Fruit fly (Drosophila melanogaster) whole organism, embryonic: ENCODE measurements around the gene CG46439.
A peak's percentile ranks its signal among the peaks of the same experiment; 100 is the strongest.

Experiments
- Asciz ChIP-seq: fragments of 200-800 bp; sonication (Bioruptor generic); optimal IDR thresholded peaks from 2 replicates; lab custom pipeline; 2017; ENCODE audit warnings: missing biosample characterization, mild to moderate bottlenecking, missing genetic modification characterization, missing genetic modification reagents
- B-H1 ChIP-seq: fragments of 200-800 bp; sonication (Bioruptor generic); IDR thresholded peaks from 3 replicates; pipeline ENCODE4 v1.3.6; 2022; ENCODE audit warnings: missing biosample characterization, missing genetic modification characterization
- CG10321 ChIP-seq: fragments of 200-800 bp; sonication (Bioruptor generic); IDR thresholded peaks from 2 replicates; pipeline ENCODE4 v1.3.6; 2022; ENCODE audit warnings: missing biosample characterization, missing genetic modification characterization
- CG10565 ChIP-seq: fragments of 200-800 bp; sonication (Bioruptor generic); optimal IDR thresholded peaks from 3 replicates; lab custom pipeline; 2016; ENCODE audit warnings: missing biosample characterization, mild to moderate bottlenecking, missing genetic modification characterization
- CG11723 ChIP-seq: fragments of 200-800 bp; sonication (Bioruptor generic); optimal IDR thresholded peaks from 2 replicates; lab custom pipeline; 2017; ENCODE audit warnings: missing biosample characterization, mild to moderate bottlenecking, missing genetic modification characterization
- CG12744 ChIP-seq: fragments of 200-800 bp; sonication (Bioruptor generic); optimal IDR thresholded peaks from 2 replicates; lab custom pipeline; 2016; ENCODE audit warnings: missing biosample characterization, missing genetic modification characterization
- CG12769 ChIP-seq: fragments of 200-800 bp; sonication (Bioruptor generic); optimal IDR thresholded peaks from 2 replicates; lab custom pipeline; 2019; ENCODE audit warnings: missing biosample characterization, mild to moderate bottlenecking, missing genetic modification characterization, moderate library complexity
- CG12942 ChIP-seq: fragments of 200-800 bp; sonication (Bioruptor generic); optimal IDR thresholded peaks from 3 replicates; lab custom pipeline; 2016; ENCODE audit warnings: missing biosample characterization, missing genetic modification characterization
- CG14014 ChIP-seq: fragments of 200-800 bp; sonication (Bioruptor generic); IDR thresholded peaks from 2 replicates; pipeline ENCODE4 v1.3.6; 2022; ENCODE audit warnings: missing biosample characterization, missing genetic modification characterization
- CG14710 ChIP-seq: fragments of 200-800 bp; sonication (Bioruptor generic); optimal IDR thresholded peaks from 3 replicates; lab custom pipeline; 2019; ENCODE audit warnings: missing biosample characterization, mild to moderate bottlenecking, missing genetic modification characterization, moderate library complexity
- CG15011 ChIP-seq: fragments of 200-800 bp; sonication (Bioruptor generic); optimal IDR thresholded peaks from 3 replicates; lab custom pipeline; 2018; ENCODE audit warnings: missing biosample characterization, mild to moderate bottlenecking, missing genetic modification characterization
- CG15073 ChIP-seq: fragments of 200-800 bp; sonication (Bioruptor generic); optimal IDR thresholded peaks from 2 replicates; lab custom pipeline; 2016; ENCODE audit warnings: missing biosample characterization, missing genetic modification characterization
- CG31441 ChIP-seq: fragments of 200-800 bp; sonication (Bioruptor generic); IDR thresholded peaks from 2 replicates; pipeline ENCODE4 v1.3.6; 2022; ENCODE audit warnings: missing biosample characterization, missing genetic modification characterization
- CG6272 ChIP-seq: fragments of 200-800 bp; sonication (Bioruptor generic); IDR thresholded peaks from 2 replicates; pipeline ENCODE4 v1.3.6; 2022; ENCODE audit warnings: missing biosample characterization, missing genetic modification characterization
- CG6854 ChIP-seq: fragments of 200-800 bp; sonication (Bioruptor generic); optimal IDR thresholded peaks from 3 replicates; lab custom pipeline; 2017; ENCODE audit warnings: missing biosample characterization, mild to moderate bottlenecking, missing genetic modification characterization
- CG9727 ChIP-seq: fragments of 200-800 bp; sonication (Bioruptor generic); optimal IDR thresholded peaks from 3 replicates; lab custom pipeline; 2017; ENCODE audit warnings: missing biosample characterization, mild to moderate bottlenecking, missing genetic modification characterization
- CG9817 ChIP-seq: fragments of 200-800 bp; sonication (Bioruptor generic); optimal IDR thresholded peaks from 2 replicates; lab custom pipeline; 2018; ENCODE audit warnings: missing biosample characterization, mild to moderate bottlenecking, missing genetic modification characterization, moderate library complexity
- CG9932 ChIP-seq: fragments of 200-800 bp; sonication (Bioruptor generic); IDR thresholded peaks from 2 replicates; pipeline ENCODE4 v1.3.6; 2022; ENCODE audit warnings: missing biosample characterization, missing genetic modification characterization
- CTCF ChIP-seq: fragments of 200-800 bp; sonication (Bioruptor generic); optimal IDR thresholded peaks from 2 replicates; lab custom pipeline; 2017; ENCODE audit warnings: missing biosample characterization, mild to moderate bottlenecking, missing genetic modification characterization, moderate library complexity
- Chrac-16 ChIP-seq: fragments of 200-800 bp; sonication (Bioruptor generic); optimal IDR thresholded peaks from 3 replicates; lab custom pipeline; 2016; ENCODE audit warnings: missing biosample characterization, missing genetic modification characterization
- Doc2 ChIP-seq: fragments of 200-800 bp; sonication (Bioruptor generic); IDR thresholded peaks from 2 replicates; pipeline ENCODE4 v1.3.6; 2022; ENCODE audit warnings: missing biosample characterization, missing genetic modification characterization
- Dp ChIP-seq: fragments of 200-800 bp; sonication (Bioruptor generic); optimal IDR thresholded peaks from 2 replicates; lab custom pipeline; 2018; ENCODE audit warnings: missing biosample characterization, mild to moderate bottlenecking, missing genetic modification characterization, moderate library complexity
- Eip74EF ChIP-seq, 2 experiments: fragments of 200-800 bp in 1 of 2; fragments of >200 bp in 1 of 2; sonication (Bioruptor generic) in 1 of 2; optimal IDR thresholded peaks; 2 replicates each; lab custom pipeline; 2017 to 2019; ENCODE audit warnings: missing biosample characterization in 2 of 2, missing genetic modification characterization in 2 of 2, mild to moderate bottlenecking in 1 of 2, moderate library complexity in 1 of 2
- Hr3 ChIP-seq: fragments of 200-800 bp; sonication (Bioruptor generic); optimal IDR thresholded peaks from 3 replicates; lab custom pipeline; 2016; ENCODE audit warnings: missing biosample characterization, missing genetic modification characterization
- Hr78 ChIP-seq, 2 experiments: fragments of 200-800 bp in 1 of 2; fragments of >200 bp in 1 of 2; sonication (Bioruptor generic) in 1 of 2; optimal IDR thresholded peaks; 2 replicates each; lab custom pipeline; 2017 to 2019; ENCODE audit warnings: missing biosample characterization in 2 of 2, missing genetic modification characterization in 2 of 2, mild to moderate bottlenecking in 1 of 2, moderate library complexity in 1 of 2
- Kr ChIP-seq: fragments of 200-800 bp; sonication (Bioruptor generic); optimal IDR thresholded peaks from 2 replicates; lab custom pipeline; 2017; ENCODE audit warnings: missing biosample characterization, mild to moderate bottlenecking, missing genetic modification characterization
- Myb ChIP-seq: fragments of 200-800 bp; sonication (Bioruptor generic); optimal IDR thresholded peaks from 2 replicates; lab custom pipeline; 2016; ENCODE audit warnings: missing biosample characterization, missing genetic modification characterization
- NK7.1 ChIP-seq: fragments of 200-800 bp; sonication (Bioruptor generic); optimal IDR thresholded peaks from 3 replicates; lab custom pipeline; 2016; ENCODE audit warnings: missing biosample characterization, missing genetic modification characterization
- PHDP ChIP-seq: fragments of 200-800 bp; sonication (Bioruptor generic); optimal IDR thresholded peaks from 3 replicates; lab custom pipeline; 2018; ENCODE audit warnings: missing biosample characterization, mild to moderate bottlenecking, missing genetic modification characterization, moderate library complexity
- YL-1 ChIP-seq: fragments of 200-800 bp; sonication (Bioruptor generic); optimal IDR thresholded peaks from 3 replicates; lab custom pipeline; 2017; ENCODE audit warnings: missing biosample characterization, mild to moderate bottlenecking, missing genetic modification characterization
- ap ChIP-seq: fragments of 200-800 bp; sonication (Bioruptor generic); IDR thresholded peaks from 2 replicates; pipeline ENCODE4 v1.3.6; 2022; ENCODE audit warnings: missing biosample characterization, missing genetic modification characterization
- corto ChIP-seq: fragments of 200-800 bp; sonication (Bioruptor generic); optimal IDR thresholded peaks from 2 replicates; lab custom pipeline; 2016; ENCODE audit warnings: missing biosample characterization, mild to moderate bottlenecking, missing genetic modification characterization, moderate library complexity
- da ChIP-seq: fragments of 200-800 bp; sonication (Bioruptor generic); optimal IDR thresholded peaks from 2 replicates; lab custom pipeline; 2016; ENCODE audit warnings: missing biosample characterization, missing genetic modification characterization
- dpn ChIP-seq, 2 experiments: fragments of 200-800 bp; sonication (Bioruptor generic); optimal IDR thresholded peaks; 3 replicates each; lab custom pipeline; 2016; ENCODE audit warnings: missing biosample characterization in 2 of 2, missing genetic modification characterization in 2 of 2
- fd64A ChIP-seq: fragments of 200-800 bp; sonication (Bioruptor generic); optimal IDR thresholded peaks from 3 replicates; lab custom pipeline; 2018; ENCODE audit warnings: missing biosample characterization, mild to moderate bottlenecking, missing genetic modification characterization
- gce ChIP-seq: fragments of 200-800 bp; sonication (Bioruptor generic); IDR thresholded peaks from 3 replicates; pipeline ENCODE4 v1.3.6; 2022; ENCODE audit warnings: missing biosample characterization, missing genetic modification characterization
- gcm2 ChIP-seq: fragments of 200-800 bp; sonication (Bioruptor generic); optimal IDR thresholded peaks from 2 replicates; lab custom pipeline; 2016; ENCODE audit warnings: missing biosample characterization, missing genetic modification characterization
- h ChIP-seq: fragments of >200 bp; optimal IDR thresholded peaks from 2 replicates; lab custom pipeline; 2017
- hbn ChIP-seq: fragments of 200-800 bp; sonication (Bioruptor generic); IDR thresholded peaks from 2 replicates; pipeline ENCODE4 v1.3.6; 2022; ENCODE audit warnings: missing biosample characterization, missing genetic modification characterization; ENCODE audit not compliant: partially characterized antibody
- klu ChIP-seq: fragments of 200-800 bp; sonication (Bioruptor generic); IDR thresholded peaks from 2 replicates; pipeline ENCODE4 v1.3.6; 2022; ENCODE audit warnings: missing biosample characterization, missing genetic modification characterization
- lov ChIP-seq, 2 experiments: fragments of 200-800 bp in 1 of 2; fragments of >200 bp in 1 of 2; sonication (Bioruptor generic) in 1 of 2; IDR thresholded peaks in 1 of 2; optimal IDR thresholded peaks in 1 of 2; 2 replicates in 1 of 2; 3 replicates in 1 of 2; pipeline versions ENCODE4 v1.3.6 to Lab custom; 2017 to 2022; ENCODE audit warnings: missing biosample characterization in 1 of 2, missing genetic modification characterization in 1 of 2
- oc ChIP-seq: fragments of 200-800 bp; sonication (Bioruptor generic); optimal IDR thresholded peaks from 2 replicates; lab custom pipeline; 2018; ENCODE audit warnings: missing biosample characterization, mild to moderate bottlenecking, missing genetic modification characterization, moderate library complexity
- peb ChIP-seq: fragments of 200-800 bp; sonication (Bioruptor generic); IDR thresholded peaks from 2 replicates; pipeline ENCODE4 v1.3.6; 2022; ENCODE audit warnings: missing biosample characterization, missing genetic modification characterization
- pita ChIP-seq: fragments of 200-800 bp; sonication (Bioruptor generic); optimal IDR thresholded peaks from 2 replicates; lab custom pipeline; 2017; ENCODE audit warnings: missing biosample characterization, mild to moderate bottlenecking, missing genetic modification characterization
- pum ChIP-seq: fragments of 200-800 bp; sonication (Bioruptor generic); optimal IDR thresholded peaks from 2 replicates; lab custom pipeline; 2016; ENCODE audit warnings: missing biosample characterization, missing genetic modification characterization
- sr ChIP-seq: fragments of 200-800 bp; sonication (Bioruptor generic); IDR thresholded peaks from 3 replicates; pipeline ENCODE4 v1.3.6; 2022; ENCODE audit warnings: missing biosample characterization, missing genetic modification characterization
- sug ChIP-seq: fragments of 200-800 bp; optimal IDR thresholded peaks from 2 replicates; lab custom pipeline; 2019; ENCODE audit warnings: missing biosample characterization, mild to moderate bottlenecking, missing genetic modification characterization, moderate library complexity
- tx ChIP-seq: fragments of 200-800 bp; sonication (Bioruptor generic); optimal IDR thresholded peaks from 2 replicates; lab custom pipeline; 2016; ENCODE audit warnings: missing biosample characterization, missing genetic modification characterization
- vvl ChIP-seq: fragments of 200-800 bp; sonication (Bioruptor generic); IDR thresholded peaks from 2 replicates; pipeline ENCODE4 v1.3.6; 2022; ENCODE audit warnings: missing biosample characterization, missing genetic modification characterization
- zen2 ChIP-seq: fragments of 200-800 bp; sonication (Bioruptor generic); IDR thresholded peaks from 3 replicates; pipeline ENCODE4 v1.3.6; 2022; ENCODE audit warnings: missing biosample characterization, missing genetic modification characterization; ENCODE audit not compliant: partially characterized antibody

Gene CG46439

DNA sequence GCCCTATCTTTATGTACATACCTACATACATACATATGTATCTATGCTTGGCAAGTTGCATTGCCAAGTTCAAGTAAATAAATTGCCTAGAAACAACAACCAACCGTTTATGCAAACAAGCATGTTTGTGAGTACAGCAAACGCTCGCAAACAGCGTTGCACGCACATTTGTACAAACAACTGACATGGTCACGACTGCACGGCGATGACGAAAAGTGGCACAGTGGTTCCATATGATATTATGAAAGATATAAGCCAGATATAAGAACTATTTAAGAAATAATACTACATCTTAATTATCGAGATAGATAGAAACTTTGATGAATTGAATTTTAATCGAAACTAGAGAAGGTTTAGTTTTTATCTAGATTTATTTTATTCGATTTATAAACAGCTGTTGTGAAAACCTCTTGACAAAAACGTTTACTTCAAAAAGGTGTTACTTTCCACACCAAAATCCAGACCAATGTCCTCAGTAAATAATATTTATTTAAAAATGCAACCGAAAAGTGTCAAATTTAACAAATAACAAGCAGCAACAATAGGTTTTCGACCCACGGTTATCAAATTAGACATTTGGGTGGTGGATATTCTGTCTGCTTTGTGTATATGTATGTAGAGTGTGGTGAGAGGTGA is 6.1 kb downstream of the CG46439 start (continued):
- peak; percentile 54; the same call in 1 of the 2 replicates for TF ChIP-seq CG10321
- peak; percentile 45 for TF ChIP-seq CG9817 (tag; lab: Kevin White, UChicago)
- peak; percentile 49; the same call in 1 of the 2 replicates for TF ChIP-seq Doc2
- TF ChIP-seq fd64A (GFP tag; lab: Kevin White, UChicago): peak; percentile 45
- peak; percentile 91 for TF ChIP-seq CG11723 (GFP tag; lab: Kevin White, UChicago)
- peak; percentile 73; the same call in 1 of the 2 replicates for TF ChIP-seq klu (GFP tag; lab: Robert Waterston, UW)
- peak; percentile 29 for TF ChIP-seq CG10565
- peak; percentile 57 for TF ChIP-seq Myb (GFP tag; lab: Kevin White, UChicago)
- peak; percentile 79 for TF ChIP-seq NK7.1 (GFP tag; lab: Kevin White, UChicago)
- TF ChIP-seq CG31441 (GFP tag; lab: Robert Waterston, UW): peak; percentile 97
- peak; percentile 59 for TF ChIP-seq gce (GFP tag; lab: Robert Waterston, UW)
- no peak for TF ChIP-seq lov (optimal IDR thresholded peaks at IDR 0.05; lab: Kevin White, UChicago)
- TF ChIP-seq lov (GFP tag; IDR thresholded peaks at IDR 0.05; lab: Robert Waterston, UW): peak; percentile 82
- peak; percentile 97 for TF ChIP-seq CG9727 (GFP tag; lab: Kevin White, UChicago)
- peak; percentile 91 for TF ChIP-seq gcm2 (GFP tag; lab: Kevin White, UChicago)
- no peak for TF ChIP-seq zen2 (GFP tag; lab: Robert Waterston, UW)
- TF ChIP-seq h: no peak
- peak in 1 of 2 experiments; percentile 96 for TF ChIP-seq Eip74EF (GFP tag; optimal IDR thresholded peaks at IDR 0.05; lab: Kevin White, UChicago)
- TF ChIP-seq pum (GFP tag; lab: Kevin White, UChicago): peak; percentile 75
- peak; percentile 47 for TF ChIP-seq CG12942
- no peak for TF ChIP-seq pita (GFP tag; lab: Kevin White, UChicago)
- no peak for TF ChIP-seq Dp (GFP tag; lab: Kevin White, UChicago)
- TF ChIP-seq CG14014: peak; percentile 77
- peak; percentile 78 for TF ChIP-seq sug
- TF ChIP-seq PHDP (tag; lab: Kevin White, UChicago): peak; percentile 89
- peak; percentile 67 for TF ChIP-seq CG15011 (GFP tag; lab: Kevin White, UChicago)
- TF ChIP-seq B-H1 (GFP tag; lab: Robert Waterston, UW): peak; percentile 50
- peak; percentile 74; the same call in 2 of the 3 replicates for TF ChIP-seq sr
- peak; percentile 49 for TF ChIP-seq corto (GFP tag; lab: Kevin White, UChicago)
- TF ChIP-seq CG15073 (GFP tag; lab: Kevin White, UChicago): peak; percentile 61
- TF ChIP-seq CG14710 (tag; lab: Kevin White, UChicago): peak; percentile 91
- peak; percentile 81 for TF ChIP-seq YL-1
- peak; percentile 91 for TF ChIP-seq Hr3 (GFP tag; lab: Kevin White, UChicago)
- TF ChIP-seq Kr (GFP tag; lab: Kevin White, UChicago): peak; percentile 88
- TF ChIP-seq CG12744 (GFP tag; lab: Kevin White, UChicago): peak; percentile 64
- peak; percentile 79 for TF ChIP-seq vvl (GFP tag; lab: Robert Waterston, UW)
- TF ChIP-seq tx (GFP tag; lab: Kevin White, UChicago): peak; percentile 80
- peak; percentile 67 for TF ChIP-seq da (GFP tag; lab: Kevin White, UChicago)
- peak; percentile 51 for TF ChIP-seq CG6272 (GFP tag; lab: Robert Waterston, UW)
- TF ChIP-seq ap (GFP tag; lab: Robert Waterston, UW): peak; percentile 36
- peak; percentile 91 for TF ChIP-seq Asciz (GFP tag; lab: Kevin White, UChicago)
- TF ChIP-seq Hr78 (GFP tag; optimal IDR thresholded peaks at IDR 0.05; lab: Kevin White, UChicago): peak in 1 of 2 experiments; percentile 87
- TF ChIP-seq CTCF (GFP tag; lab: Kevin White, UChicago): peak; percentile 63
- peak; percentile 81 for TF ChIP-seq oc
- no peak for TF ChIP-seq hbn (GFP tag; lab: Robert Waterston, UW)
- peak; percentile 73 to 88 for TF ChIP-seq dpn (GFP tag; optimal IDR thresholded peaks at IDR 0.05; lab: Kevin White, UChicago)
- peak; percentile 3 for TF ChIP-seq CG12769 (tag; lab: Kevin White, UChicago)
- peak; percentile 76 for TF ChIP-seq CG6854 (GFP tag; lab: Kevin White, UChicago)
- peak; percentile 91 for TF ChIP-seq Chrac-16
- TF ChIP-seq CG9932 (GFP tag; lab: Robert Waterston, UW): peak; percentile 41; the same call in 1 of the 2 replicates
- TF ChIP-seq peb (GFP tag; lab: Robert Waterston, UW): peak; percentile 39; the same call in 1 of the 2 replicates
